Fruit fly (Drosophila melanogaster) whole organism, wandering third instar larva: ENCODE results near the gene sas.

Experiments used
- GATAd ChIP-seq: sonication (Bioruptor generic); optimal IDR thresholded peaks from 2 replicates; lab custom pipeline; 2016; ENCODE audit warnings: missing biosample characterization, missing genetic modification characterization
- Hr83 ChIP-seq: fragments of 200-300 bp; sonication (Bioruptor generic); optimal IDR thresholded peaks from 2 replicates; lab custom pipeline; 2016; ENCODE audit warnings: missing biosample characterization, mild to moderate bottlenecking, missing genetic modification characterization, moderate library complexity; ENCODE audit not compliant: poor library complexity, severe bottlenecking
- N ChIP-seq: fragments of >200 bp; optimal IDR thresholded peaks from 2 replicates; lab custom pipeline; 2018; ENCODE audit warnings: missing biosample characterization, missing external identifiers, missing genetic modification characterization
- ey ChIP-seq: fragments of 200-800 bp; sonication (Bioruptor generic); optimal IDR thresholded peaks from 2 replicates; lab custom pipeline; 2016; ENCODE audit warnings: missing biosample characterization, missing genetic modification characterization
- h ChIP-seq: fragments of 200-800 bp; sonication (Bioruptor generic); optimal IDR thresholded peaks from 3 replicates; lab custom pipeline; 2016; ENCODE audit warnings: missing biosample characterization, mild to moderate bottlenecking, missing genetic modification characterization
- jim ChIP-seq: fragments of 175-275, 200-325 bp; sonication (Bioruptor generic); optimal IDR thresholded peaks from 2 replicates; lab custom pipeline; 2016; ENCODE audit warnings: missing biosample characterization, mild to moderate bottlenecking, missing genetic modification characterization
- psq ChIP-seq: fragments of 200-800 bp; sonication (Bioruptor generic); optimal IDR thresholded peaks from 3 replicates; lab custom pipeline; 2017; ENCODE audit warnings: missing biosample characterization, mild to moderate bottlenecking, missing genetic modification characterization, moderate library complexity
- tai ChIP-seq: sonication (Bioruptor generic); optimal IDR thresholded peaks from 2 replicates; lab custom pipeline; 2016; ENCODE audit warnings: missing biosample characterization, missing genetic modification characterization
- usp ChIP-seq: fragments of >200 bp; optimal IDR thresholded peaks from 2 replicates; lab custom pipeline; 2017; ENCODE audit warnings: missing biosample characterization, missing genetic modification characterization

DNA sequence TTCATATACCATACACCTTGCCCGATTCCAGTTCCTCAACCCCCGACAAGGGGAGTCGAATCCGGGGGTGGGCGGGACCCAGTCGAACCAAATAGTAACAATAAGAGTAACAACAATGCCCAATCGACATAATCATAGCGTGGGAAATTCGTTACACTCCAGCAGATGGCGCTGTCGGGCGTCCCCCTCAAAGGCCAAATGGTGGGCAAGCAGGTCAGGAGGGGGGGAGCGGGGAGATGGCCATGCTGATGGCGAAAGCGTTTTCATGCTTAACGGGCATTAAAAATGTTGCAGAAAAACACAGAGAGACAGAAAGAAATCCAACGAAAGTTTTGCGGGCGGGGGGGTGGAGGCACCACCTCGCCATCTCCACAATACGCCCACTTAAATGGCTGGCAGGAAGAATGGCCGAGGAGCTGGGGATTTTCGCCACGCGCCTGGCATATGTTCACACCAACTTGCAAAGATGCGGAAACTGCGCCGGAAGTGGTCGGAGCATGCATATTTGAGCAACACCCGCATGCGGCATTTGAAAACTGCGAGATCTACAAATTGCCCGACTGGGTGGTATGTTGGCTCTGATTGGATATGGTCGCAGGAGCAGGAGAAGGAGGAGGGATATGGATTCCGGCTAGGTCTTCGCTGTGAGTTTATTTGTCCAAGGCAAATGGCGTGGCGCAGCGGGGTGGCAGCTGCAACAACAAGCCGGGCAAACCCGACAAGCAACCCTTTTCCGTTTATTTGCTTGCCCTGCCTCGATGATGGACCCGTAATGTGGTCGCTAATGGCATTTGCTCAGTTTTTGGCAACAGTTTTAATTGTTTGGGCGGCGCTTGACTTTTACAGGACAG, 23.2 kb upstream of the sas start:
- TF ChIP-seq psq: no peak
- no peak for TF ChIP-seq N
- no peak for TF ChIP-seq tai (GFP tag; lab: Kevin White, UChicago)
- TF ChIP-seq GATAd (GFP tag; lab: Kevin White, UChicago): no peak
- no peak for TF ChIP-seq h (GFP tag; lab: Kevin White, UChicago)
- TF ChIP-seq ey: no peak
- no peak for TF ChIP-seq Hr83 (GFP tag; lab: Kevin White, UChicago)
- no peak for TF ChIP-seq jim
- TF ChIP-seq usp (GFP tag; lab: Kevin White, UChicago): no peak
